Worm (Caenorhabditis elegans) whole organism, midembryonic: ENCODE data around the gene bet-2.

Experiments used
- T22C8.4 ChIP-seq: fragments of 200-800 bp; sonication (Bioruptor generic); IDR thresholded peaks from 2 replicates; pipeline ENCODE4 v1.3.6; 2022; ENCODE audit warnings: missing genetic modification characterization, missing compliant biosample characterization
- flt-1 ChIP-seq: fragments of 200-800 bp; sonication (Bioruptor generic); IDR thresholded peaks from 2 replicates; pipeline ENCODE4 v1.3.6; 2022; ENCODE audit warnings: missing genetic modification characterization, missing compliant biosample characterization
- med-1 ChIP-seq: sonication (generic microtip); optimal IDR thresholded peaks from 2 replicates; lab custom pipeline; 2017; ENCODE audit warnings: missing genetic modification characterization, mild to moderate bottlenecking, missing compliant biosample characterization, antibody characterized with exemption, missing genetic modification reagents; ENCODE audit not compliant: insufficient read depth
- ref-1 ChIP-seq: fragments of 200-800 bp; sonication (Bioruptor generic); conservative IDR thresholded peaks from 2 replicates; pipeline ENCODE4 v1.3.6; 2022; ENCODE audit warnings: missing genetic modification reagents, missing genetic modification characterization, missing compliant biosample characterization
- tab-1 ChIP-seq: fragments of 200-800 bp; sonication (Bioruptor generic); IDR thresholded peaks from 2 replicates; pipeline ENCODE4 v1.3.6; 2022; ENCODE audit warnings: missing genetic modification characterization, missing compliant biosample characterization
- ztf-23 ChIP-seq: fragments of 200-800 bp; sonication (Bioruptor generic); IDR thresholded peaks from 2 replicates; pipeline ENCODE4 v1.3.6; 2022; ENCODE audit warnings: missing genetic modification reagents, missing genetic modification characterization, missing compliant biosample characterization
- ztf-29 ChIP-seq: fragments of 200-800 bp; sonication (Bioruptor generic); IDR thresholded peaks from 2 replicates; pipeline ENCODE4 v1.3.6; 2022; ENCODE audit warnings: missing genetic modification reagents, missing genetic modification characterization, missing compliant biosample characterization

- TF ChIP-seq flt-1 (GFP tag; lab: Robert Waterston, UW) (no peak), T22C8.4 (GFP tag; lab: Robert Waterston, UW) (no peak), ztf-29 (GFP tag; lab: Robert Waterston, UW) (no peak), ztf-23 (GFP tag; lab: Robert Waterston, UW) (no peak), tab-1 (GFP tag; lab: Robert Waterston, UW) (no peak), ref-1 (GFP tag; lab: Robert Waterston, UW) (no peak), med-1 (GFP tag; lab: Kevin White, UChicago) (no peak)
Measured at ce11 chrX:10619554-10620199, 50.6 kb downstream of the bet-2 start.
